Fruit fly (Drosophila melanogaster) S2 (cell line): ENCODE data around the gene CG11555.

Experiments used
- CG8478 ChIP-seq: fragments of >200 bp; optimal IDR thresholded peaks from 2 replicates; lab custom pipeline; 2018
- CTCF ChIP-seq, 2 experiments: fragments of >200 bp; optimal IDR thresholded peaks; 2 replicates each; lab custom pipeline; 2018

The CG11555 gene

DNA sequence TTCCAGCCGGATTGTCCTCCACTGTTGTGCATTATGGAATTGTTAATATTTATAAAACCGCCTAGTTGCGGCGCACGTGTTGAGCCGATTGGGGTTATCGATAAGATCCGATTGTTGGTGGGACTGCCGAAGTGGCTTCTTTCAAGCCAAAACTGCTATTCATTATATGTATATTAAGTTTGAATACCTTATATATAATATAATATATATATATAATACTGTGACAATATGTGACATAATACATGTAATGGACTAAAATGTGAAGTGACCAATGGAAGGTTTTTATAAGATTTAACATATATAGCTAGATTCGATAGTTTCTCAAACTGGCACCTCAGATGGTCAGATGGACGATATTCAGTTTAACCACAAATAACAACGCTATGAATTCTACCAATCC, at the start of gene CG11555, which contains the start of gene mbm:
Gene CG11555, plus strand, starts transcription at position 234 of the 400 bp plus-strand sequence.
Gene mbm, minus strand, starts transcription at position 113 of the 400 bp plus-strand sequence.
- TF ChIP-seq CTCF (optimal IDR thresholded peaks at IDR 0.05; lab: Kevin White, UChicago) (no peak), CG8478 (lab: Kevin White, UChicago) (no peak)

DNA sequence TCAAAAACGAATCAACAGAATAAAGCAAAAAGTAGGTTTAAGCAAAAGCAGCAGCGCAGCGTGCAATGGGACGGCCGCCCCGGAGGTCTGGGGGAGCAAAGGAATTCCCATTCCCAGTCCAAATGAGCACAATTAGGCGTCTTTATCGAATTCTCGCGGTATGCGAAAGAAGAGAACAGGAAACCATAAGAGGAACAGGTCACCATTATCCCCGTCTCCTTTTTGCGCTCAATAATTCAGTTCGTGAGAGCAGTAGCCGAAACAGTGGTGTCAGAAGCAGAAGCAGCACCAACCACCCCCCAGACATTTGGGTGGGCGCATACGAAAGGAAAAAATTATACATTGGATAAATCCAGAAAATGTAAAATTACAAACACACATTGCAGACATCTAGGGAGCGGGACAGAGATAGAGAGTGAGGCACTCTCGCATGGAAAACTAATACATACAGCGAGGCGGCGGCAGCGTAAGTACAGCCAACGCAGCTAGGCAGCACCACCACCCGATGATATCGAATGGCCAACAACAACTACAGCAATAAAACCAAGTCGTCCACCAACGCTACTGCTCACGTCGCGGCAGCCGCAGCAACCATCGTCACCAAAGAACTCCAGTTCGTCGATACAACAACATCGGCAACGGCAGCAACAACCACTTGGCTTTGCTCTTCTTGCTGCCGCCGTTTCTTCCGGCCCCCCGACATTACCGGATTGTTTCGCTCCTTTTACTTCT, 49.6 kb upstream of the CG11555 start:
- no peak for TF ChIP-seq CTCF (optimal IDR thresholded peaks at IDR 0.05; lab: Kevin White, UChicago)
- TF ChIP-seq CG8478 (lab: Kevin White, UChicago), result no peak

- TF ChIP-seq CG8478 (lab: Kevin White, UChicago), result no peak
- TF ChIP-seq CTCF (optimal IDR thresholded peaks at IDR 0.05; lab: Kevin White, UChicago), result no peak
Measured at dm6 chr2L:224599-225385, 48.8 kb upstream of the CG11555 start.

DNA sequence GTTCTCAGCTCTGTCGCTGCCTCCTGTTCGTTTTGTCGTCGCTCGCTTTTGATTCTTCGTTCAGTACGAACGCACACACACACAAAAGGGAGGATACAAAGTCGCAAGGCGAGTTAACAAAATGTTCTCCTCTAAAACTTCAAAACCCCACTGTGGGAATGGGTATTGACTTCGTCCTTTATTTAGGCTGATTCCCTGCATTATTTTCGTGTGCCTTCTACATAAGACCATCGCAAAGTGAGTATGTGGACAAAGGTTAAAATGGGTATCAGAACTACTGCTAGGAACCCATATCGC, 48.3 kb upstream of the CG11555 start:
- TF ChIP-seq CTCF (optimal IDR thresholded peaks at IDR 0.05; lab: Kevin White, UChicago), result no peak
- TF ChIP-seq CG8478 (lab: Kevin White, UChicago), result no peak

DNA sequence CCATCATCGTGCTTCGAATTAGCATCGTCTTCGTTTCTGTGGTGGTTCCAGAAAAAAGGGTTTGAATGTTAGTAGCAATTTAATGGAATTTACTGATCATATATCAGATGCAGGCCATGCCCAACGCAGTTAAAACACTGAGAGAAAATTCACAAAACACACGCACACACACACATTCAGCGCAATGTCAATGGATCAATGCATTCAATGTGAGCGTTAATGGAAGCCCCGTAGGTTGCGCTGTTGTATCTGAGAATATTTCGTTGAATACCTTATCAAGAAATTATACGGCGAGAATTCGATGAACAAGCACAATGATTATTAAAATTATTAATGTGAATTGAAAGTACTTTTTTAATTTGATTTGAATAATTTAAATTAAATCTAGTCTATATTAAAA, 45.4 kb upstream of the CG11555 start:
- TF ChIP-seq CTCF (optimal IDR thresholded peaks at IDR 0.05; lab: Kevin White, UChicago), result no peak
- TF ChIP-seq CG8478 (lab: Kevin White, UChicago), result no peak

DNA sequence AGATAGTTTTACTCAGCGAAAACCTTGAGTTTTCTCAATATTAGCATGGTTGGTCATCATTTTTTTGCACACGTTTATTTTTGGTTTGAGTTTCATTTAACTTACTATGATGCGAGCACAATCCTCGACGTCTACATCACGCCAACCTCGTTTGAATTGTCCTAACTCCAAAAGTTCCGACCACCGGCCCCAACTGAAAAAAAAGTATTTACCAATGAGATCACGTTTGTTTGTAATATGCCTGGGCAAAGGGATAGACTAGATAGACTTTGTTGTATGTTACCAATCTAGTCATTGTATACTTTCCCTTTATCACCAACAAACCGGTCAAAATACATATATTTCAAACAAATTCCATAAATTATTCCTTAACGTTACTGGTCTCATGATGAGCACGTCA, 41.4 kb upstream of the CG11555 start, which contains the start of gene CG13693:
Gene CG13693, plus strand, starts transcription at position 301 of the 400 bp plus-strand sequence.
- TF ChIP-seq CTCF (optimal IDR thresholded peaks at IDR 0.05; lab: Kevin White, UChicago) (no peak), CG8478 (lab: Kevin White, UChicago) (no peak)

- no peak for TF ChIP-seq CG8478 (lab: Kevin White, UChicago)
- no peak for TF ChIP-seq CTCF (optimal IDR thresholded peaks at IDR 0.05; lab: Kevin White, UChicago)
Measured at dm6 chr2L:240176-240769, 33.4 kb upstream of the CG11555 start.

dm6 chr2L:241415-241814, 32.2 kb upstream of the CG11555 start:
- TF ChIP-seq CTCF (optimal IDR thresholded peaks at IDR 0.05; lab: Kevin White, UChicago) (no peak), CG8478 (lab: Kevin White, UChicago) (no peak)

- TF ChIP-seq CTCF (optimal IDR thresholded peaks at IDR 0.05; lab: Kevin White, UChicago), result no peak
- TF ChIP-seq CG8478 (lab: Kevin White, UChicago), result no peak
Measured at dm6 chr2L:243123-243522, 30.5 kb upstream of the CG11555 start.

dm6 chr2L:243819-244218, 29.8 kb upstream of the CG11555 start:
- no peak for TF ChIP-seq CG8478 (lab: Kevin White, UChicago)

DNA sequence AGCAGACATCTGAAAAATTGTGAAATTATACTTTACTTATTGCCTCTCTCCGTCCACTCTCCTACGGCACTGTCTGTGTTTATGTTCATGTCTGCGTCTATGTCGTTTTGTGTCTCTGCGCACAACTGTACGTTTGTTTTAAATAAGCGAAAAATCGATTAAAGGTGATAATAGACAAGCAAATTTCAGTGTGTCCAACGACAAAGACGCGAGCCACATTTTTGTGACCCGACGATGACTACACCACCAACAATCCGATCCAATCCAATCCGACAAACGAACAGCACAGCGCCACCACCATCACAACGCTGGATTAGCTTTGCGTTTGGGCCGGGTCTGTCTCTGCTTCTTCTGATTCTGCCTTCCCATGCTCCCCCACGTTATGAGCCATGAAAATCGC, 29.1 kb upstream of the CG11555 start:
- TF ChIP-seq CTCF (optimal IDR thresholded peaks at IDR 0.05; lab: Kevin White, UChicago) (no peak), CG8478 (lab: Kevin White, UChicago) (no peak)

DNA sequence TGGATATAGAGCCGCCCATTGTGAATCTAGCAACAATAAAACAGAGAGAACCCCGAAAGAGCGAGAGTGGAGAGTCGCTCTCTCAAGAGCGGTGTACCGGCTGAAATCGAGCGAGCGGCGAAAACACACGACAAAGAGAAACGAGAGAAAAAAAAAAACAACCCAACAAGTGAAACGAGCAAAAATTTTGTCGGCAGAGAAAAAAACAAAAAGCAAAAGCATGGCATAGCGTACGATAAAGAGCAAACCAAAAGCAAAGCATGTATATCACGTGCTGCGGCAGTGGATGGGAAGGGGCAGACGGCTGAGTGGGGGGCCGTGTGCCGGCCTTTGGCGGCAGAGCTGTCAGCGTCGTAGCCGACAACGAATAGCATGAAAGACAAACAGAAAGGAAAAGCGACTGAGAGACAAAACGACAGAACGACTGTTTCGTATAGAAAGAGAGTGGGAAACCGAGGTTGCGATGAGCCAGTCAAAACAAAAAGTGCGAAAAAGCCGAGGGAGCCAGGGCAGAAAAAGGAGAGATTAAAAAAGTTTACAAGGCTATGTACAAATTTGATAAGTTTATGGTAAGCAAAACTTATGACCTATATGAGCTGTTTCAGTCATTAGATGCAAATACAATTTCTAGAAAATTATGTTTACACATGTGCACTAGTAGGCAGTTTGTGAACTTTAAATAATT, 26.8 kb upstream of the CG11555 start:
- TF ChIP-seq CG8478 (lab: Kevin White, UChicago) (no peak), CTCF (optimal IDR thresholded peaks at IDR 0.05; lab: Kevin White, UChicago) (no peak)

DNA sequence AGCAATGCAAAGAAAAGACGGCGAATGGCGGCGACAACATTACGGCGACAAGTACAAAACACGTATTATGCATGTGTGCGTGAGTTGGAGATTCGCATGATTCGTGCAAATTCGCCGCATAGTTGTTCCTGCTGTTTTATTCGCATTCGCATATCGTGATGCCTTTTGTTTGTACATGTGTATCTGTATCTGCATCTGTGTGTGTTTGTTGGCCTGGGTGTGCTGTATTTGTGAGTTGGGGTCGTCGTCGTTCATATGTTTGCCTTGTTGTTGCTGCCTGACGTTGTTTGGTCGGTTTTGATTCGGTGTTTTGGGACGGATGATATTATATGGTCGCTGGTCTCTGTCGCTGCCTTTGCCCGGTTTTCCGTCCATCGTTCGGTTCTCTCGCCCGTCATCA, 26.2 kb upstream of the CG11555 start:
- no peak for TF ChIP-seq CTCF (optimal IDR thresholded peaks at IDR 0.05; lab: Kevin White, UChicago)
- TF ChIP-seq CG8478 (lab: Kevin White, UChicago), result no peak

DNA sequence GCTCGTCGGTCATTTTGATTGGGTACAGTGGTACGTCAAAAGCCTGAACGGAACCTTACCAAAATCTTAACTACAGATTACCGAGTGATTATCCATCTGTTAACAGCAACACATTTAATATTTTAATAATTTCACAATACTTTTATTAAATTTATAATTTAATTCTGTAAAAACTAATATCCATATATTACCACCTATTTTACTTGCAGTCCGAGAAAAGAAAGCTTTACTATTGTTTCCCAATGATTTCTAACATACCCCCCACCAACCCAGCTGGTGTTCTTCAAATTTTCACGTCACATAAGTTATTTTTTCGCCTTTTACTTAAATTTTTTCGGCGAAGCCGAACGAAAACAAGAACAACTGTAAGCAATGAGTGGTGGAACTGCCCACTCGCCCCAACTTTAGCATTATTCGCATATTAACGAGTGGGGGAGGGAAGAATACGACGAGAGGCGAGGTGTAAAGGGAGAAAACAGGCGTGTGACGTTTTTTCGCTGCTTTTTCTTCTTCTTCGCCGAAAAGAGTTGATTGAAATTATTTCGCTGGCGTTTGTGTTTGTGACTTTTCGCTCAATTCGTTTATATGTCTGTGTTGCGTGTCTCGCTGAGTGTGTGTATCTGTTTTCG, 25.7 kb upstream of the CG11555 start:
- TF ChIP-seq CG8478 (lab: Kevin White, UChicago) (no peak), CTCF (optimal IDR thresholded peaks at IDR 0.05; lab: Kevin White, UChicago) (no peak)
